Fruit fly (Drosophila melanogaster): ENCODE data around the gene CG13083.

CG13083 gene

dm6 chr2L:19438685-19439597 lies 48.3 kb upstream of the CG13083 start (continued):
- TF ChIP-seq BtbVII (GFP tag; optimal IDR thresholded peaks at IDR 0.05) (no peak), CG15514 (GFP tag; optimal IDR thresholded peaks at IDR 0.05) (peak; percentile 8), Med (GFP tag) (peak; percentile 43), chinmo (GFP tag; IDR thresholded peaks at IDR 0.05; ENCODE audit: partially characterized antibody) (peak; percentile 82; the same call in 3 of the 4 replicates), CG1603 (tag; optimal IDR thresholded peaks at IDR 0.05) (peak; percentile 1), CG11560 (tag; IDR thresholded peaks at IDR 0.05) (0 out of 3 replicates have a peak, but pooled peaks have one; percentile 46), Trl (optimal IDR thresholded peaks at IDR 0.05) (peak in 1 of 2 experiments; percentile 46), Trl (GFP tag; optimal IDR thresholded peaks at IDR 0.05) (no peak), CG32772 (GFP tag; IDR thresholded peaks at IDR 0.05) (no peak), CG8765 (GFP tag; IDR thresholded peaks at IDR 0.05) (no peak), CG2202 (tag; optimal IDR thresholded peaks at IDR 0.05) (no peak), dysf (GFP tag; IDR thresholded peaks at IDR 0.05) (no peak), CG34422 (GFP tag; IDR thresholded peaks at IDR 0.05) (peak; percentile 17; the same call in 1 of the 3 replicates), Nf-YC (tag; optimal IDR thresholded peaks at IDR 0.05) (peak; percentile 10), az2 (GFP tag; optimal IDR thresholded peaks at IDR 0.05) (peak; percentile 9), wor (GFP tag; IDR thresholded peaks at IDR 0.05) (no peak), cwo (GFP tag; optimal IDR thresholded peaks at IDR 0.05) (peak; percentile 86), CG13624 (GFP tag; optimal IDR thresholded peaks at IDR 0.05) (no peak), maf-S (GFP tag; optimal IDR thresholded peaks at IDR 0.05) (no peak), CG5180 (GFP tag; optimal IDR thresholded peaks at IDR 0.05) (peak; percentile 92), emc (GFP tag; optimal IDR thresholded peaks at IDR 0.05) (no peak), CG2199 (GFP tag; IDR thresholded peaks at IDR 0.05) (no peak), HLH3B (GFP tag; IDR thresholded peaks at IDR 0.05) (0 out of 2 replicates have a peak, but pooled peaks have one; percentile 23), Optix (GFP tag; IDR thresholded peaks at IDR 0.05) (no peak), stwl (tag; optimal IDR thresholded peaks at IDR 0.05) (no peak), Awh (GFP tag; IDR thresholded peaks at IDR 0.05) (0 out of 2 replicates have a peak, but pooled peaks have one; percentile 17), stc (GFP tag; IDR thresholded peaks at IDR 0.05) (no peak), ci (GFP tag; IDR thresholded peaks at IDR 0.05) (0 out of 3 replicates have a peak, but pooled peaks have one; percentile 16), bigmax (GFP tag; optimal IDR thresholded peaks at IDR 0.05) (no peak), Asciz (GFP tag; optimal IDR thresholded peaks at IDR 0.05) (no peak), CG16815 (GFP tag; optimal IDR thresholded peaks at IDR 0.05) (no peak), pros (GFP tag; optimal IDR thresholded peaks at IDR 0.05) (peak; percentile 85), row (GFP tag; IDR thresholded peaks at IDR 0.05) (peak; percentile 58), aop (GFP tag; IDR thresholded peaks at IDR 0.05) (no peak), CG2678 (tag; optimal IDR thresholded peaks at IDR 0.05) (peak; percentile 2), Sry-β (GFP tag; optimal IDR thresholded peaks at IDR 0.05) (peak; percentile 87), bsh (GFP tag; optimal IDR thresholded peaks at IDR 0.05) (peak in 1 of 2 experiments; percentile 6), HmgD (GFP tag; optimal IDR thresholded peaks at IDR 0.05) (no peak)

dm6 chr2L:19439598-19440230 lies 47.6 kb upstream of the CG13083 start:
- TF ChIP-seq CG10654 (GFP tag; optimal IDR thresholded peaks at IDR 0.05) (peak; percentile 63), ab (GFP tag; optimal IDR thresholded peaks at IDR 0.05) (peak; percentile 63), cg (GFP tag; optimal IDR thresholded peaks at IDR 0.05) (no peak), zf30C (GFP tag; optimal IDR thresholded peaks at IDR 0.05) (no peak), CG3281 (GFP tag; optimal IDR thresholded peaks at IDR 0.05) (peak; percentile 65), YL-1 (GFP tag; optimal IDR thresholded peaks at IDR 0.05) (peak; percentile 64), CG17359 (tag; optimal IDR thresholded peaks at IDR 0.05) (peak; percentile 82), CG4404 (GFP tag; IDR thresholded peaks at IDR 0.05) (peak; percentile 53; the same call in 1 of the 2 replicates), HLH3B (GFP tag; IDR thresholded peaks at IDR 0.05) (peak; percentile 91), B-H2 (GFP tag; optimal IDR thresholded peaks at IDR 0.05) (peak; percentile 78), lilli (GFP tag; optimal IDR thresholded peaks at IDR 0.05) (peak; percentile 94), CG5180 (GFP tag; optimal IDR thresholded peaks at IDR 0.05) (peak; percentile 37), hth (optimal IDR thresholded peaks at IDR 0.05) (no peak), pnt (GFP tag; optimal IDR thresholded peaks at IDR 0.05) (peak; percentile 86)

Measured in whole organism, embryonic.